Fruit fly (Drosophila melanogaster): ENCODE data around the gene CG16815.

Gene CG16815

dm6 chr2L:13239689-13240088 is 10.1 kb downstream of the CG16815 start, which contains the start of gene Jhbp13:
Gene Jhbp13, plus strand, starts transcription at chr2L:13239989.
- TF ChIP-seq h (optimal IDR thresholded peaks at IDR 0.05) = no peak
- no peak for TF ChIP-seq psq (optimal IDR thresholded peaks at IDR 0.05)
- TF ChIP-seq Sin3A (optimal IDR thresholded peaks at IDR 0.05) = no peak
- TF ChIP-seq ttk (optimal IDR thresholded peaks at IDR 0.05) = no peak
- no peak for TF ChIP-seq Myc (optimal IDR thresholded peaks at IDR 0.05)

- TF ChIP-seq h (optimal IDR thresholded peaks at IDR 0.05) (no peak), psq (optimal IDR thresholded peaks at IDR 0.05) (no peak), Myc (optimal IDR thresholded peaks at IDR 0.05) (no peak), Sin3A (optimal IDR thresholded peaks at IDR 0.05) (no peak), ttk (optimal IDR thresholded peaks at IDR 0.05) (no peak), insv (optimal IDR thresholded peaks at IDR 0.05) (no peak)
Observed at dm6 chr2L:13244759-13245308, 15.2 kb downstream of the CG16815 start.

DNA sequence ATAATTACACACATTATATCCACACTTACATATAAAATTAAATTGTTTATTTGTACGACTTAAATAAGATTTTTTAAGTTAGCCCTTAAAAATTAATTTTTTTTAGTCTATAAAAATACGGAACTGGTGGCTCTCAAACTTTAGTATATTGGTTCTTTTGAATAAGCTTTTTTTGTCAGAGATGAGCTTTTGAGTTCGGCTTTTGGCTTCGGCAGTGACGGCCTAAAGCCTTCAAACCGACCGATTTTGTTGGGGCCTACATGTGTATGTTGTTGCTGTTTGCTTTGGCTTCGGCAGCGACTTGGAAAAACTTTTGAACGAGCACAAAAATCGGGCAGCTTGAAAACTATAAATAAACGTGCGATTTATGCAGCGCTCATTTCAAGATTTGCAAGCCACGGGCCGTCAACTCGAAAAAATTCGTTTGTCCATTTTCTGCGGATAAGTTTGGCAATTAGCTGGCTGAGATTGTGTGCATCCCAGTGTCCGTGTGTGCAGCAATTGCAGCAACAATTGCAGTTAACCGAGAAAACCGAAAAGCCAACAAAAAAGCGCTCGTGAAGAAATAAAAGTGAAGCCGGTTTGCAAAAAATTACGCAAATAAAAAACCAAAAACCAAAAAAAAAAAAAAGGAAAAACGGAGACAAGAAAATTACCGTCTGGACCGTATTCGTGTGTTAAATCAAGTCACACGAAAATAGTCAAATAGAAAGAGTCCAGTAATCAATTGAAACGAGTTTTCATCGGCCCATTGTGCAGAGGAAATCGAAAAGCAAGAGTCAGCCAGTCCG is 16.4 kb downstream of the CG16815 start, which contains the start of gene CG16820:
Gene CG16820 (plus strand): TSS at position 378 of the 791 bp plus-strand sequence.
- TF ChIP-seq ttk (optimal IDR thresholded peaks at IDR 0.05) (no peak), psq (optimal IDR thresholded peaks at IDR 0.05) (no peak), h (optimal IDR thresholded peaks at IDR 0.05) (no peak)

dm6 chr2L:13251167-13251566 is 21.5 kb downstream of the CG16815 start:
- TF ChIP-seq Myc (optimal IDR thresholded peaks at IDR 0.05) (no peak), ttk (optimal IDR thresholded peaks at IDR 0.05) (no peak), insv (optimal IDR thresholded peaks at IDR 0.05) (no peak), psq (optimal IDR thresholded peaks at IDR 0.05) (no peak), Sin3A (optimal IDR thresholded peaks at IDR 0.05) (no peak), h (optimal IDR thresholded peaks at IDR 0.05) (no peak)

dm6 chr2L:13257177-13257576 is 27.5 kb downstream of the CG16815 start, which contains the start of gene Naa20B:
Gene Naa20B, plus strand, starts transcription at chr2L:13257477.
- TF ChIP-seq insv (optimal IDR thresholded peaks at IDR 0.05) = no peak
- TF ChIP-seq psq (optimal IDR thresholded peaks at IDR 0.05) = no peak
- no peak for TF ChIP-seq Myc (optimal IDR thresholded peaks at IDR 0.05)
- TF ChIP-seq h (optimal IDR thresholded peaks at IDR 0.05) = no peak

DNA sequence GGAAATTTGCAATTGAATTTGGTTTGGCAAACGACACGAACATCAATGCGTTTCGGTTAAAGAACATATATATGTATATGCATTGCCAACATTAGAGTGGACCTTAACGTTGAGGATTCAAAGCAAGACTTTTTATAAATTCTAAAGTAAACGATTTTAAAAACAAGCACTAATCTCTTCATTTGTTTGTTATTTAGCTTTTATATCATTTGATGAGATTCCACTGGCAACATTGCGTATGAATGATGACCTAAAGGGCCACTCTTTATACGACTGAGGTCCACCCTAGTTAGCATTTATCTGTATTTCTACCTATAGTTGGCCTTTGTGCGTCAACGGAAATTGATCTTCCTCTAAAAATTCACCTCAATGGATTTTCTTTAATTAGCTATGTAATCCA is 29.1 kb downstream of the CG16815 start:
- no peak for TF ChIP-seq Sin3A (optimal IDR thresholded peaks at IDR 0.05)
- TF ChIP-seq insv (optimal IDR thresholded peaks at IDR 0.05) = no peak

dm6 chr2L:13259643-13260042 is 30.0 kb downstream of the CG16815 start, which contains the start of gene CG31730:
Gene CG31730, minus strand, starts transcription at chr2L:13259743.
- TF ChIP-seq Sin3A (optimal IDR thresholded peaks at IDR 0.05) = no peak
- TF ChIP-seq psq (optimal IDR thresholded peaks at IDR 0.05) = no peak
- TF ChIP-seq Myc (optimal IDR thresholded peaks at IDR 0.05) = no peak

dm6 chr2L:13260740-13261139 is 31.1 kb downstream of the CG16815 start, which contains the start of gene CG44085:
Gene CG44085, plus strand, starts transcription at chr2L:13261008.
- TF ChIP-seq ttk (optimal IDR thresholded peaks at IDR 0.05) = no peak

DNA sequence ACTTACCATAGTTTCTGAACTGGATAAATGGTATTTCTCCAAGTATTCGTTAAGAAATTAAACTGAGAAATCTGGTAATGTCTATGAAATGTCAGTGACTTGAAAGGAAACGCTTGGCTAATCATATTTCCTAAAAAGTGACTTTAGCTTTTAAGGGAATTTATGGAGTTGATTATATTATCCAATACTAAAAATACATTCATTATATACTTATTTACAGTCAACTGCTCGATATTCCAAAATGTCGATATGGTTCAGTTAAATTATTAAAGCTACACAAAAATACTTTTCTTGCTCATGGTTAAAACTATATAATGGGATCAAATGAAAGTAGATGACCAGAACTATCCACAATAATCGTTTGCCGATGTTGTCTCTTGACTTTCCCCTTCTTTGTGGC is 36.1 kb downstream of the CG16815 start, which contains the start of gene CG31848:
Gene CG31848 (minus strand): TSS at position 101 of the 400 bp plus-strand sequence.
- TF ChIP-seq Sin3A (optimal IDR thresholded peaks at IDR 0.05) (no peak), Myc (optimal IDR thresholded peaks at IDR 0.05) (no peak), h (optimal IDR thresholded peaks at IDR 0.05) (no peak), ttk (optimal IDR thresholded peaks at IDR 0.05) (no peak), insv (optimal IDR thresholded peaks at IDR 0.05) (no peak)

DNA sequence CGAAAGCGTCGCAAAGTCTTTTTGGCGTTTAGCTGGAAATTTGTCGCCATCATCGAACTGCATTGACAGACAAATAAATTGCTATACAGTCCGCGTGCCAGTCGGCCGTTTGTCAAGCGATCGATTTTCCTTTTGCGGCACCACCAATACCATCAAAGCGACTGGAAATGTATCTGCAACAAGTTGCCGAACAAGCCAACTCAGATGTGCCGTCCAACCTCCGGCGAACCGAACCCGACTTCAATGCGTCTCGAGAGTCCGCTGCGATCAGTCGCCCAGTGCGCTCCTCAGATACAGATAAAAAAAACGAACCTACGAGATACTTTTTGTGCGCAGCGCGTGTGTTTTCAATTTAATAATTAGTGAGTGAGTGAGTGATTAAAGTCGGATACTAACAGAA is 37.0 kb downstream of the CG16815 start:
- TF ChIP-seq insv (optimal IDR thresholded peaks at IDR 0.05) (no peak), ttk (optimal IDR thresholded peaks at IDR 0.05) (no peak), Myc (optimal IDR thresholded peaks at IDR 0.05) (no peak), psq (optimal IDR thresholded peaks at IDR 0.05) (no peak), Sin3A (optimal IDR thresholded peaks at IDR 0.05) (no peak), h (optimal IDR thresholded peaks at IDR 0.05) (no peak)

DNA sequence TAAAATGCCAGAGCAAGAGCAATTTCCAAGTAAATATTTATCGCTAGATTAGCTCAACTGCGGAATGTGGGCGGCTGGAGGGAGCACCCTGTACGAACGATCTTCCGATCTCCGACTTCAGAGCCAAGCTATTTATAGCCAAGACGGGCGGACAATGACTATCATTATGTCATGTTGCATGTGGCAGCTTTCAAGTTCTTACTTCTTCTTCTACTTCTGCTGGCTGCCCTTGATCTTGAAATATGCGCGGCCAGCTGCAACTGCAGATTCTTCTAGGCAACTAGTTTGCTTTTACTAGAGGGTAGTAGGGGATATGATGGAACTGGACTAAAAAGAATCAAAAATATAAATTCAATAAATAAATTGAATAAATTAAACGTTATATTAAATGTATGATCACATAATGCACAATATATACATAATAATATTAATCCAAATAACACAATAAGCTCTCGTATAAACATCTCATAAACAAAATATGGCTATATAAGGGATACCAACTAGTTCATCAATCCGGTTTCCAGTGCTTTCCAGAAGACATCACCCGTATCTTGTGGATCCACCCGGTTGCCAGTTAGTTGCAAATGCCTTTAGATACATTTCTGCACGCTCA is 38.5 kb downstream of the CG16815 start:
- TF ChIP-seq Sin3A (optimal IDR thresholded peaks at IDR 0.05) (no peak), h (optimal IDR thresholded peaks at IDR 0.05) (no peak), ttk (optimal IDR thresholded peaks at IDR 0.05) (no peak), Myc (optimal IDR thresholded peaks at IDR 0.05) (no peak), psq (optimal IDR thresholded peaks at IDR 0.05) (no peak), insv (optimal IDR thresholded peaks at IDR 0.05) (no peak)

DNA sequence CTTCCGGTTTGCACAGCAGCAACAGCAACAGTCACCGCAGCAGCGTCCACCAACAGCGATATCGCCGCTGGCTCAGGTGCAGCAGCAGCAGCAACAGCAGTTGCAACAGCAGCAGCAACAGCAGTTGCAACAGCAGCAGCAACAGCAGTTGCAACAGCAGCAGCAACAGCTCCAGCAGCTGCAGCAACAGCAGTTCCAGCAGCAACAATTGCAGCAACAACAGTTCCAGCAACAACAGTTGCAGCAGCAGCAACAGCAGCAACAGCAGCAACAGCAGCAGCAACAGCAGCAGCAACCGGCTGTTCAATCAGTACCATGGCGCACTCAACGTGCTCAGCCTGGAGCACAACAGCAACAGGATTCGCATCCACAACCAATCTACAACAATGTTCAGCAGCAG is 42.9 kb downstream of the CG16815 start:
- TF ChIP-seq Sin3A (optimal IDR thresholded peaks at IDR 0.05) (no peak), h (optimal IDR thresholded peaks at IDR 0.05) (no peak), insv (optimal IDR thresholded peaks at IDR 0.05) (no peak), ttk (optimal IDR thresholded peaks at IDR 0.05) (no peak), Myc (optimal IDR thresholded peaks at IDR 0.05) (no peak), psq (optimal IDR thresholded peaks at IDR 0.05) (no peak)
